Worm (Caenorhabditis elegans) whole organism, late embryonic: ENCODE results near the gene abf-5.

Source experiments
- C08G9.2 ChIP-seq: sonication (generic microtip); optimal IDR thresholded peaks from 2 replicates; lab custom pipeline; 2016; ENCODE audit warnings: mild to moderate bottlenecking, missing genetic modification characterization, moderate library complexity, missing compliant biosample characterization
- F13H6.1 ChIP-seq: sonication (generic microtip); optimal IDR thresholded peaks from 2 replicates; lab custom pipeline; 2016; ENCODE audit warnings: missing genetic modification characterization, missing compliant biosample characterization
- K09A11.1 ChIP-seq: sonication (generic microtip); optimal IDR thresholded peaks from 2 replicates; lab custom pipeline; 2017; ENCODE audit warnings: antibody characterized with exemption, mild to moderate bottlenecking, missing genetic modification characterization, missing compliant biosample characterization; ENCODE audit not compliant: insufficient read depth
- ceh-14 ChIP-seq: sonication (generic microtip); optimal IDR thresholded peaks from 2 replicates; lab custom pipeline; 2016; ENCODE audit warnings: missing genotype, missing genetic modification characterization, missing compliant biosample characterization
- ceh-19 ChIP-seq: fragments of 200-800 bp; sonication (Bioruptor generic); optimal IDR thresholded peaks from 2 replicates; lab custom pipeline; 2018; ENCODE audit warnings: mild to moderate bottlenecking, missing genetic modification characterization, missing compliant biosample characterization
- ceh-2 ChIP-seq: sonication (generic microtip); optimal IDR thresholded peaks from 2 replicates; lab custom pipeline; 2016; ENCODE audit warnings: missing genotype, missing genetic modification characterization, missing compliant biosample characterization
- ceh-24 ChIP-seq: sonication (generic microtip); optimal IDR thresholded peaks from 2 replicates; lab custom pipeline; 2016; ENCODE audit warnings: mild to moderate bottlenecking, missing genetic modification characterization, missing compliant biosample characterization
- ceh-30 ChIP-seq: fragments of 150-350 bp; optimal IDR thresholded peaks from 2 replicates; lab custom pipeline; 2014; ENCODE audit warnings: missing biosample characterization, missing genetic modification characterization
- ceh-31 ChIP-seq: sonication (generic microtip); optimal IDR thresholded peaks from 2 replicates; lab custom pipeline; 2016; ENCODE audit warnings: missing genetic modification characterization, missing compliant biosample characterization
- ceh-34 ChIP-seq: sonication (generic microtip); optimal IDR thresholded peaks from 2 replicates; lab custom pipeline; 2016; ENCODE audit warnings: mild to moderate bottlenecking, missing genetic modification characterization, missing compliant biosample characterization
- ceh-45 ChIP-seq: fragments of 200-800 bp; sonication (Bioruptor generic); IDR thresholded peaks from 2 replicates; pipeline ENCODE4 v1.3.6; 2022; ENCODE audit warnings: missing genetic modification reagents, missing genetic modification characterization, missing compliant biosample characterization
- ceh-6 ChIP-seq: fragments of 200-800 bp; sonication (Bioruptor generic); optimal IDR thresholded peaks from 2 replicates; lab custom pipeline; 2018; ENCODE audit warnings: mild to moderate bottlenecking, missing genetic modification characterization, missing compliant biosample characterization
- ceh-9 ChIP-seq: sonication (generic microtip); optimal IDR thresholded peaks from 2 replicates; lab custom pipeline; 2016; ENCODE audit warnings: mild to moderate bottlenecking, missing genetic modification characterization, inconsistent platforms, missing compliant biosample characterization
- dmd-4 ChIP-seq: sonication (generic microtip); optimal IDR thresholded peaks from 2 replicates; lab custom pipeline; 2016; ENCODE audit warnings: borderline replicate concordance, missing genetic modification characterization, missing compliant biosample characterization
- dve-1 ChIP-seq: sonication (generic microtip); optimal IDR thresholded peaks from 2 replicates; lab custom pipeline; 2017; ENCODE audit warnings: antibody characterized with exemption, mild to moderate bottlenecking, missing genetic modification characterization, missing compliant biosample characterization
- elt-2 ChIP-seq: sonication (generic microtip); optimal IDR thresholded peaks from 2 replicates; lab custom pipeline; 2016; ENCODE audit warnings: missing genetic modification reagents, missing genetic modification characterization, missing compliant biosample characterization
- elt-4 ChIP-seq: sonication (generic microtip); optimal IDR thresholded peaks from 2 replicates; lab custom pipeline; 2016; ENCODE audit warnings: missing genetic modification characterization, missing compliant biosample characterization
- hlh-13 ChIP-seq: fragments of 200-800 bp; sonication (Bioruptor generic); optimal IDR thresholded peaks from 2 replicates; lab custom pipeline; 2018; ENCODE audit warnings: mild to moderate bottlenecking, missing genetic modification characterization, missing compliant biosample characterization
- hlh-6 ChIP-seq: sonication (generic microtip); optimal IDR thresholded peaks from 2 replicates; lab custom pipeline; 2016; ENCODE audit warnings: missing genotype, missing genetic modification characterization, missing compliant biosample characterization
- hlh-8 ChIP-seq: sonication (generic microtip); optimal IDR thresholded peaks from 2 replicates; lab custom pipeline; 2016; ENCODE audit warnings: missing genotype, missing genetic modification characterization, missing compliant biosample characterization
- lin-11 ChIP-seq: fragments of 200-800 bp; sonication (Bioruptor generic); optimal IDR thresholded peaks from 2 replicates; lab custom pipeline; 2018; ENCODE audit warnings: mild to moderate bottlenecking, missing genetic modification characterization, missing compliant biosample characterization
- nhr-11 ChIP-seq: fragments of 150-350 bp; optimal IDR thresholded peaks from 2 replicates; lab custom pipeline; 2014; ENCODE audit warnings: missing biosample characterization, missing genetic modification characterization
- npax-4 ChIP-seq: sonication (generic microtip); optimal IDR thresholded peaks from 2 replicates; lab custom pipeline; 2016; ENCODE audit warnings: missing genetic modification characterization, missing compliant biosample characterization
- odd-2 ChIP-seq: sonication (generic microtip); optimal IDR thresholded peaks from 2 replicates; lab custom pipeline; 2017; ENCODE audit warnings: antibody characterized with exemption, mild to moderate bottlenecking, missing genetic modification characterization, missing compliant biosample characterization
- pat-9 ChIP-seq: fragments of 200-800 bp; sonication (Bioruptor generic); optimal IDR thresholded peaks from 2 replicates; lab custom pipeline; 2018; ENCODE audit warnings: mild to moderate bottlenecking, missing genetic modification characterization, moderate library complexity, missing compliant biosample characterization
- pax-1 ChIP-seq: fragments of 150-350 bp; optimal IDR thresholded peaks from 2 replicates; lab custom pipeline; 2014; ENCODE audit warnings: missing biosample characterization, missing genetic modification characterization
- pha-2 ChIP-seq: sonication (generic microtip); optimal IDR thresholded peaks from 2 replicates; lab custom pipeline; 2017; ENCODE audit warnings: mild to moderate bottlenecking, missing genetic modification characterization, missing compliant biosample characterization
- pqm-1 ChIP-seq: sonication (generic microtip); optimal IDR thresholded peaks from 2 replicates; lab custom pipeline; 2016; ENCODE audit warnings: missing genetic modification characterization, missing compliant biosample characterization
- pros-1 ChIP-seq: fragments of 150-350 bp; optimal IDR thresholded peaks from 2 replicates; lab custom pipeline; 2014; ENCODE audit warnings: missing biosample characterization, missing genetic modification reagents, missing genetic modification characterization
- ref-2 ChIP-seq: sonication (generic microtip); optimal IDR thresholded peaks from 2 replicates; lab custom pipeline; 2016; ENCODE audit warnings: missing genetic modification characterization, missing compliant biosample characterization
- sdc-2 ChIP-seq: sonication (generic microtip); optimal IDR thresholded peaks from 2 replicates; lab custom pipeline; 2016; ENCODE audit warnings: missing genotype, missing genetic modification characterization, missing compliant biosample characterization
- tbx-2 ChIP-seq: sonication (generic microtip); optimal IDR thresholded peaks from 2 replicates; lab custom pipeline; 2016; ENCODE audit warnings: missing genetic modification characterization, missing compliant biosample characterization
- tbx-7 ChIP-seq: sonication (generic microtip); optimal IDR thresholded peaks from 2 replicates; lab custom pipeline; 2016; ENCODE audit warnings: missing genotype, missing genetic modification characterization, missing compliant biosample characterization
- unc-86 ChIP-seq: sonication (generic microtip); optimal IDR thresholded peaks from 2 replicates; lab custom pipeline; 2016; ENCODE audit warnings: missing genetic modification characterization, missing compliant biosample characterization

abf-5 gene

ce11 chrX:12759010-12759409, 33.6 kb upstream of the abf-5 start:
- TF ChIP-seq C08G9.2 (tag; lab: Kevin White, UChicago) (no peak), ceh-30 (tag; lab: Kevin White, UChicago) (no peak), tbx-2 (no peak), pqm-1 (no peak), nhr-11 (tag; lab: Kevin White, UChicago) (no peak), elt-4 (tag; lab: Kevin White, UChicago) (no peak), odd-2 (tag; lab: Kevin White, UChicago) (no peak), pha-2 (no peak)
- TF ChIP-seq, all 69 proteins: peak for 0

ce11 chrX:12759642-12760041, 33.0 kb upstream of the abf-5 start:
- TF ChIP-seq ceh-9 (tag; lab: Kevin White, UChicago) (no peak), tbx-2 (no peak), elt-2 (peak; percentile 40)
- TF ChIP-seq, all 69 proteins: peak for 1

- TF ChIP-seq npax-4 (tag; lab: Kevin White, UChicago) (no peak), hlh-8 (tag; lab: Kevin White, UChicago) (no peak), tbx-7 (no peak), pqm-1 (no peak), ceh-24 (tag; lab: Kevin White, UChicago) (no peak), hlh-6 (tag; lab: Kevin White, UChicago) (no peak), dmd-4 (no peak), ceh-45 (no peak), lin-11 (no peak), dve-1 (tag; lab: Kevin White, UChicago) (no peak), K09A11.1 (tag; lab: Kevin White, UChicago) (no peak), sdc-2 (no peak), tbx-2 (no peak), ref-2 (tag; lab: Kevin White, UChicago) (no peak), pha-2 (no peak), hlh-13 (GFP tag; lab: Kevin White, UChicago) (no peak), ceh-6 (GFP tag; lab: Kevin White, UChicago) (no peak)
- TF ChIP-seq, all 69 proteins: peak for 0
Observed at ce11 chrX:12761295-12761775, 31.3 kb upstream of the abf-5 start.

- no peak for TF ChIP-seq ceh-14
Observed at ce11 chrX:12761778-12762177, 30.9 kb upstream of the abf-5 start, which contains the start of gene cept-1. cept-1 (plus strand) TSS chrX:12762078.

ce11 chrX:12764009-12764408, 28.6 kb upstream of the abf-5 start:
- TF ChIP-seq ceh-34 (tag; lab: Kevin White, UChicago): no peak

ce11 chrX:12769697-12770096, 23.0 kb upstream of the abf-5 start, which contains the start of gene ilc-17.1:
ilc-17.1 (minus strand) TSS chrX:12769797.
- TF ChIP-seq lin-11: no peak
- TF ChIP-seq ceh-31 (tag; lab: Kevin White, UChicago): no peak
- no peak for TF ChIP-seq ceh-14
- TF ChIP-seq pat-9 (tag; lab: Kevin White, UChicago): no peak
- no peak for TF ChIP-seq pax-1 (tag; lab: Kevin White, UChicago)
- TF ChIP-seq ceh-19: no peak
- TF ChIP-seq unc-86 (tag; lab: Kevin White, UChicago): no peak
- no peak for TF ChIP-seq F13H6.1 (tag; lab: Kevin White, UChicago)
- TF ChIP-seq pqm-1: no peak

ce11 chrX:12780674-12781073, 12.0 kb upstream of the abf-5 start:
- TF ChIP-seq ceh-2 (tag; lab: Kevin White, UChicago) (no peak), pros-1 (no peak), elt-2 (peak; percentile 85)
